Worm (Caenorhabditis elegans): ENCODE data around the gene F49F1.12.

ce11 chrIV:4176659-4177058 lies 33.8 kb upstream of the F49F1.12 start:
- TF ChIP-seq med-1 (GFP tag; optimal IDR thresholded peaks at IDR 0.05; ENCODE audit: insufficient read depth) = no peak
- no peak for TF ChIP-seq klf-2 (GFP tag; conservative IDR thresholded peaks at IDR 0.05)
- no peak for TF ChIP-seq tab-1 (GFP tag; IDR thresholded peaks at IDR 0.05)
- TF ChIP-seq flt-1 (GFP tag; IDR thresholded peaks at IDR 0.05) = no peak
- TF ChIP-seq ztf-23 (GFP tag; IDR thresholded peaks at IDR 0.05) = no peak

Measured in whole organism, midembryonic.